Fruit fly (Drosophila melanogaster) whole organism, adult: ENCODE data around the gene EMC5.

ENCODE experiments used
- CG11617 ChIP-seq: fragments of 200-800 bp; sonication (Bioruptor generic); optimal IDR thresholded peaks from 2 replicates; lab custom pipeline; 2017; ENCODE audit warnings: mild to moderate bottlenecking, missing biosample characterization, missing genetic modification reagents, missing genetic modification characterization
- CG14711 ChIP-seq: fragments of 200-800 bp; sonication (Bioruptor generic); optimal IDR thresholded peaks from 2 replicates; lab custom pipeline; 2018; ENCODE audit warnings: missing biosample characterization, mild to moderate bottlenecking, missing genetic modification characterization, moderate library complexity
- CG1620 ChIP-seq: fragments of 200-800 bp; sonication (Bioruptor generic); optimal IDR thresholded peaks from 2 replicates; lab custom pipeline; 2016; ENCODE audit warnings: missing biosample characterization, missing genetic modification characterization
- CG33017 ChIP-seq: fragments of 200-800 bp; sonication (Bioruptor generic); optimal IDR thresholded peaks from 2 replicates; lab custom pipeline; 2018; ENCODE audit warnings: missing biosample characterization, mild to moderate bottlenecking, missing genetic modification characterization, moderate library complexity
- CG5204 ChIP-seq: fragments of 200-800 bp; sonication (Bioruptor generic); optimal IDR thresholded peaks from 2 replicates; lab custom pipeline; 2016; ENCODE audit warnings: missing biosample characterization, missing genetic modification characterization
- CG7045 ChIP-seq: fragments of 200-800 bp; sonication (Bioruptor generic); optimal IDR thresholded peaks from 2 replicates; lab custom pipeline; 2017; ENCODE audit warnings: missing biosample characterization, mild to moderate bottlenecking, missing genetic modification characterization
- Clk ChIP-seq: fragments of 200-800 bp; sonication (Bioruptor generic); optimal IDR thresholded peaks from 2 replicates; lab custom pipeline; 2017; ENCODE audit warnings: missing biosample characterization, missing genetic modification characterization
- Crg-1 ChIP-seq: fragments of 200-800 bp; sonication (Bioruptor generic); optimal IDR thresholded peaks from 2 replicates; lab custom pipeline; 2016; ENCODE audit warnings: missing biosample characterization, missing genetic modification characterization
- Hr96 ChIP-seq: fragments of 200-800 bp; sonication (Bioruptor generic); optimal IDR thresholded peaks from 2 replicates; lab custom pipeline; 2016; ENCODE audit warnings: missing biosample characterization, missing genetic modification characterization
- Mnt ChIP-seq: fragments of 200-800 bp; sonication (Bioruptor generic); optimal IDR thresholded peaks from 2 replicates; lab custom pipeline; 2016; ENCODE audit warnings: missing biosample characterization, mild to moderate bottlenecking, missing genetic modification characterization
- cnc ChIP-seq, 2 experiments: fragments of >200 bp; optimal IDR thresholded peaks; 2 replicates each; lab custom pipeline; 2017
- ovo ChIP-seq: fragments of 200-800 bp; sonication (Bioruptor generic); optimal IDR thresholded peaks from 2 replicates; lab custom pipeline; 2016; ENCODE audit warnings: missing biosample characterization, missing genetic modification characterization
- pad ChIP-seq: fragments of 200-800 bp; sonication (Bioruptor generic); optimal IDR thresholded peaks from 3 replicates; lab custom pipeline; 2017; ENCODE audit warnings: missing biosample characterization, missing genetic modification characterization, mild to moderate bottlenecking, moderate library complexity, missing genetic modification reagents
- tj ChIP-seq: fragments of 200-800 bp; sonication (Bioruptor generic); optimal IDR thresholded peaks from 3 replicates; lab custom pipeline; 2017; ENCODE audit warnings: missing biosample characterization, mild to moderate bottlenecking, missing genetic modification characterization, moderate library complexity
- toe ChIP-seq: fragments of 200-800 bp; sonication (Bioruptor generic); optimal IDR thresholded peaks from 2 replicates; lab custom pipeline; 2016; ENCODE audit warnings: missing biosample characterization, missing genetic modification characterization

The EMC5 gene

dm6 chr2L:19036105-19036714 is 48.7 kb downstream of the EMC5 start:
- TF ChIP-seq CG33017 (tag; lab: Kevin White, UChicago): no peak
- TF ChIP-seq CG11617: no peak
- TF ChIP-seq Crg-1: no peak
- no peak for TF ChIP-seq Clk (GFP tag; lab: Kevin White, UChicago)
- no peak for TF ChIP-seq CG1620 (GFP tag; lab: Kevin White, UChicago)
- TF ChIP-seq Hr96 (GFP tag; lab: Kevin White, UChicago): no peak
- no peak for TF ChIP-seq cnc (optimal IDR thresholded peaks at IDR 0.05; lab: Kevin White, UChicago)
- no peak for TF ChIP-seq CG5204 (GFP tag; lab: Kevin White, UChicago)
- TF ChIP-seq pad (GFP tag; lab: Kevin White, UChicago): no peak
- TF ChIP-seq toe (GFP tag; lab: Kevin White, UChicago): no peak
- TF ChIP-seq Mnt (GFP tag; lab: Kevin White, UChicago): no peak
- TF ChIP-seq CG7045 (GFP tag; lab: Kevin White, UChicago): no peak
- TF ChIP-seq ovo (GFP tag; lab: Kevin White, UChicago): no peak

DNA sequence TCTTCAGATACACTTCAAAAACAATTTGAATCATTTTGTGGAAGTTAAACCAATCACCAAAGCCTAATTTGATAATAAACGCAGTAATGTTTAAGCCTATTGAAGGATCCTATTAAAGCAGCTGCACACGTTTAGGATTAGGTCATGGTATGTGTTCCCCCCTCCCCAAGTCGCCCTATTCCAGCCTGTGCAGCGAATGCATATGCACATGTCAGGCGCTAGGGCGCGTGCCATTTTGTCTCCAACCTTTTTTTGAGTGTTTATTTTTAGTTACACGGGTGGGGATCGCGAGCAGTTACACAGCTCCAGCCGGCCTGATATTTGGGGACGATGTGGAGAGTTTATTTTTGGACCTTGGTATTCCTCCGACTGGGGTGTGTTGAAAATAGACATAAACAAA is 49.5 kb downstream of the EMC5 start:
- TF ChIP-seq CG5204 (GFP tag; lab: Kevin White, UChicago): no peak
- no peak for TF ChIP-seq CG11617
- no peak for TF ChIP-seq tj (GFP tag; lab: Kevin White, UChicago)

DNA sequence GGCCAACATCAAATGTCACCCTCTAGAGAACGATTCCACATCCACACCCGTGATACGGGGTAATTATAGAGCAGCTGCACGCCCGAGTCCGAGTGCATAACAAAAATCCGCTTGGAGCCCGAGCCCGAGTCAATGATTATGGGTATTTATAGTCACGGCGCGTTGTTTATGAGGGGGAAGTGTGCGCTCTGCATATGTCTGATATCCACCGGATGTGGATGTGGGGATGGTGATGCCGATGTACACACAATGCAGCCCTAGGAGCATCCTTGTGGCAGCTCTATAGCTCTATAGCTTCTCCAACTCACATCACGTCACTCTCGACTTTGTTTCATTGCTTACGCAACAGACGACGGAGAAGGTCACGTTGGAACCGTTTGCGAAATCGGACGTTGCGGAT is 49.9 kb downstream of the EMC5 start:
- no peak for TF ChIP-seq cnc (optimal IDR thresholded peaks at IDR 0.05; lab: Kevin White, UChicago)
- no peak for TF ChIP-seq CG7045 (GFP tag; lab: Kevin White, UChicago)
- no peak for TF ChIP-seq pad (GFP tag; lab: Kevin White, UChicago)
- no peak for TF ChIP-seq CG14711 (tag; lab: Kevin White, UChicago)
